Worm (Caenorhabditis elegans) whole organism, late embryonic: ENCODE data around the gene fbxa-36.

Experiments used
- C38D4.7 ChIP-seq: fragments of 200-800 bp; sonication (Bioruptor generic); optimal IDR thresholded peaks from 2 replicates; lab custom pipeline; 2018; ENCODE audit warnings: mild to moderate bottlenecking, missing genetic modification characterization, moderate library complexity, missing compliant biosample characterization
- F13H6.1 ChIP-seq: sonication (generic microtip); optimal IDR thresholded peaks from 2 replicates; lab custom pipeline; 2016; ENCODE audit warnings: missing genetic modification characterization, missing compliant biosample characterization
- T23F11.4 ChIP-seq: fragments of 200-800 bp; sonication (Bioruptor generic); optimal IDR thresholded peaks from 2 replicates; lab custom pipeline; 2018; ENCODE audit warnings: mild to moderate bottlenecking, missing genetic modification characterization, missing compliant biosample characterization
- Y22D7AL.16 ChIP-seq: sonication (generic microtip); optimal IDR thresholded peaks from 2 replicates; lab custom pipeline; 2016; ENCODE audit warnings: missing genetic modification characterization, missing compliant biosample characterization
- ahr-1 ChIP-seq: sonication (generic microtip); optimal IDR thresholded peaks from 2 replicates; lab custom pipeline; 2016; ENCODE audit warnings: missing genetic modification characterization, missing compliant biosample characterization
- ama-1 ChIP-seq: fragments of 150-350 bp; optimal IDR thresholded peaks from 2 replicates; lab custom pipeline; 2014
- ceh-14 ChIP-seq: sonication (generic microtip); optimal IDR thresholded peaks from 2 replicates; lab custom pipeline; 2016; ENCODE audit warnings: missing genotype, missing genetic modification characterization, missing compliant biosample characterization
- ceh-18 ChIP-seq: sonication (generic microtip); optimal IDR thresholded peaks from 2 replicates; lab custom pipeline; 2016; ENCODE audit warnings: missing genetic modification characterization, missing compliant biosample characterization
- ceh-19 ChIP-seq: fragments of 200-800 bp; sonication (Bioruptor generic); optimal IDR thresholded peaks from 2 replicates; lab custom pipeline; 2018; ENCODE audit warnings: mild to moderate bottlenecking, missing genetic modification characterization, missing compliant biosample characterization
- ceh-9 ChIP-seq: sonication (generic microtip); optimal IDR thresholded peaks from 2 replicates; lab custom pipeline; 2016; ENCODE audit warnings: mild to moderate bottlenecking, missing genetic modification characterization, inconsistent platforms, missing compliant biosample characterization
- che-1 ChIP-seq: sonication (generic microtip); optimal IDR thresholded peaks from 2 replicates; lab custom pipeline; 2016; ENCODE audit warnings: mild to moderate bottlenecking, missing genetic modification characterization, missing compliant biosample characterization
- dmd-4 ChIP-seq: sonication (generic microtip); optimal IDR thresholded peaks from 2 replicates; lab custom pipeline; 2016; ENCODE audit warnings: borderline replicate concordance, missing genetic modification characterization, missing compliant biosample characterization
- dve-1 ChIP-seq: sonication (generic microtip); optimal IDR thresholded peaks from 2 replicates; lab custom pipeline; 2017; ENCODE audit warnings: antibody characterized with exemption, mild to moderate bottlenecking, missing genetic modification characterization, missing compliant biosample characterization
- elt-2 ChIP-seq: sonication (generic microtip); optimal IDR thresholded peaks from 2 replicates; lab custom pipeline; 2016; ENCODE audit warnings: missing genetic modification reagents, missing genetic modification characterization, missing compliant biosample characterization
- fax-1 ChIP-seq: sonication (generic microtip); optimal IDR thresholded peaks from 2 replicates; lab custom pipeline; 2016; ENCODE audit warnings: missing genotype, missing genetic modification characterization, missing compliant biosample characterization
- hlh-8 ChIP-seq: sonication (generic microtip); optimal IDR thresholded peaks from 2 replicates; lab custom pipeline; 2016; ENCODE audit warnings: missing genotype, missing genetic modification characterization, missing compliant biosample characterization
- lin-11 ChIP-seq: fragments of 200-800 bp; sonication (Bioruptor generic); optimal IDR thresholded peaks from 2 replicates; lab custom pipeline; 2018; ENCODE audit warnings: mild to moderate bottlenecking, missing genetic modification characterization, missing compliant biosample characterization
- madf-2 ChIP-seq: sonication (generic microtip); optimal IDR thresholded peaks from 2 replicates; lab custom pipeline; 2017; ENCODE audit warnings: missing genetic modification characterization, missing compliant biosample characterization
- nhr-11 ChIP-seq: fragments of 150-350 bp; optimal IDR thresholded peaks from 2 replicates; lab custom pipeline; 2014; ENCODE audit warnings: missing biosample characterization, missing genetic modification characterization
- nhr-232 ChIP-seq: sonication (generic microtip); optimal IDR thresholded peaks from 2 replicates; lab custom pipeline; 2016; ENCODE audit warnings: missing genetic modification characterization, missing compliant biosample characterization
- odd-2 ChIP-seq: sonication (generic microtip); optimal IDR thresholded peaks from 2 replicates; lab custom pipeline; 2017; ENCODE audit warnings: antibody characterized with exemption, mild to moderate bottlenecking, missing genetic modification characterization, missing compliant biosample characterization
- pag-3 ChIP-seq: sonication (generic microtip); optimal IDR thresholded peaks from 2 replicates; lab custom pipeline; 2016; ENCODE audit warnings: missing compliant biosample characterization, missing genetic modification characterization, borderline replicate concordance
- pat-9 ChIP-seq: fragments of 200-800 bp; sonication (Bioruptor generic); optimal IDR thresholded peaks from 2 replicates; lab custom pipeline; 2018; ENCODE audit warnings: mild to moderate bottlenecking, missing genetic modification characterization, moderate library complexity, missing compliant biosample characterization
- pros-1 ChIP-seq: fragments of 150-350 bp; optimal IDR thresholded peaks from 2 replicates; lab custom pipeline; 2014; ENCODE audit warnings: missing biosample characterization, missing genetic modification reagents, missing genetic modification characterization
- ref-2 ChIP-seq: sonication (generic microtip); optimal IDR thresholded peaks from 2 replicates; lab custom pipeline; 2016; ENCODE audit warnings: missing genetic modification characterization, missing compliant biosample characterization
- rnt-1 ChIP-seq: sonication (generic microtip); optimal IDR thresholded peaks from 2 replicates; lab custom pipeline; 2016; ENCODE audit warnings: missing genetic modification characterization, missing compliant biosample characterization
- sox-2 ChIP-seq: fragments of 200-800 bp; sonication (Bioruptor generic); IDR thresholded peaks from 2 replicates; pipeline ENCODE4 v1.3.6; 2022; ENCODE audit warnings: missing genetic modification reagents, missing genetic modification characterization, missing compliant biosample characterization
- sox-4 ChIP-seq: sonication (generic microtip); optimal IDR thresholded peaks from 2 replicates; lab custom pipeline; 2017; ENCODE audit warnings: mild to moderate bottlenecking, missing genetic modification characterization, inconsistent platforms, missing compliant biosample characterization
- tbx-2 ChIP-seq: sonication (generic microtip); optimal IDR thresholded peaks from 2 replicates; lab custom pipeline; 2016; ENCODE audit warnings: missing genetic modification characterization, missing compliant biosample characterization
- ztf-16 ChIP-seq: sonication (generic microtip); optimal IDR thresholded peaks from 2 replicates; lab custom pipeline; 2017; ENCODE audit warnings: missing genetic modification characterization, missing compliant biosample characterization

Gene fbxa-36

DNA sequence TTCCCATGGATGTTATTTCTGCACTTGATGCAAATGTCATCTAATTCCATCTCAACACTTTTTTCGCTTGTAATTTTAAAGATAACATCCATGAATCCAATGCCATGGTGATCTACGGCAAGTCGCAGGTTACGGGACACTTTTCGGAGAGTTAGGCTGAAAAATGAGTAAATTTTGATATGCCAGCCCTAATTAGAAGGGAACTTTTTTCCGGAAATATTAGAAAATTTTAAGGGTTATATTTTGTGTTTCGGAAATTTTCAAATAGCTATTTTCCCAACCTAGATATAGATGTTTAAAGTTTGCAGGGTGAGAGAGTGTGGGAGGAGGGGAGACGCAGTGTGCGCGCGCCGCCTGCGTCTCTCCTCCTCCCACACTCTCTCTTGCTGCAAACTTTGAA lies 14.3 kb upstream of the fbxa-36 start:
- no peak for TF ChIP-seq ref-2 (tag; lab: Kevin White, UChicago)
- no peak for TF ChIP-seq ahr-1
- TF ChIP-seq Y22D7AL.16 (tag; lab: Kevin White, UChicago): no peak
- TF ChIP-seq ceh-18: no peak
- TF ChIP-seq ztf-16: no peak
- TF ChIP-seq fax-1 (tag; lab: Kevin White, UChicago): no peak
- TF ChIP-seq ceh-14 (tag; lab: Kevin White, UChicago): no peak
- TF ChIP-seq tbx-2 (tag; lab: Kevin White, UChicago): no peak
- TF ChIP-seq madf-2 (tag; lab: Kevin White, UChicago): no peak

DNA sequence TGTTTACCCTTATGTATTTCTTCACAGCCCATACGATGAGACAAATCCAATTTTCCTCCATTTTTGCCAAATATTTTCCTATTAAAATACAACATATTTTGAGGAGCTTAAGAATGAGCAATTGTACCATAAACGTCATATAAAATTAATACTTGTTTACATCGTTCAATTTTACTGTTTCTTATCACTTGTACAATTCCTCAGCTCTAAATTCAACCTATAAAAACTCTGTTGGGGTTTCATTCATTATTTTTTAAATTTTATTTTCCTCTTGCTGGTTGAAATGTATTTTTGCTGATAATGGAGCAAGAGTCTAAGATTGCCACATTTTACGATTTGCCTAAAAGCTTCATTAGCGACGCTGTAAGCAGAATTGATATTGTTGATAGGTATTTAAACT lies 10.4 kb upstream of the fbxa-36 start, which contains the start of gene fbxa-75:
TSS of gene fbxa-75 (plus strand) at position 301 of the 400 bp plus-strand sequence.
- no peak for TF ChIP-seq pros-1 (tag; lab: Kevin White, UChicago)
- TF ChIP-seq, all 69 proteins: peak for 0

DNA sequence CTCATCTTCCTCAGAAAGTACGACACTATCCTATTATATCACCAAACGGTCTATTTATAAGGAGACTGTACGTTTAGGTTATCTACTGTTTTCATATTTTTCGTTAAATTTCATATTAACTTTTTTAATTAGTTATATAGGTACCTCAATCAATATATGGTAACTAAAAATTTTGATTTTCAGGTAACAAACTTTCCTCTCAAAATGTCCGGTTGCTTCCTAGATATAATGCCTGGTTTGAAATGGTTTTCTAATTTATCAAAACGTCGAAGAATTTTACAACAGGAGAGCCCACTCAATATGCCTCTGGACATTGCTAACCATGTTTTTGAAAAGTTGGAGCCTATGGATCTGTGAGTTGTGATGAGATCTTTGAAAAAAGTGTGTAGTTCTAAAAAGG lies 4.6 kb upstream of the fbxa-36 start, which contains the start of gene fbxa-28:
TSS of gene fbxa-28 (plus strand) at position 301 of the 400 bp plus-strand sequence.
- TF ChIP-seq nhr-232 (tag; lab: Kevin White, UChicago) (no peak), elt-2 (tag; lab: Kevin White, UChicago) (no peak), T23F11.4 (GFP tag; lab: Kevin White, UChicago) (no peak), F13H6.1 (tag; lab: Kevin White, UChicago) (no peak), ceh-19 (no peak), sox-4 (no peak), rnt-1 (no peak)

DNA sequence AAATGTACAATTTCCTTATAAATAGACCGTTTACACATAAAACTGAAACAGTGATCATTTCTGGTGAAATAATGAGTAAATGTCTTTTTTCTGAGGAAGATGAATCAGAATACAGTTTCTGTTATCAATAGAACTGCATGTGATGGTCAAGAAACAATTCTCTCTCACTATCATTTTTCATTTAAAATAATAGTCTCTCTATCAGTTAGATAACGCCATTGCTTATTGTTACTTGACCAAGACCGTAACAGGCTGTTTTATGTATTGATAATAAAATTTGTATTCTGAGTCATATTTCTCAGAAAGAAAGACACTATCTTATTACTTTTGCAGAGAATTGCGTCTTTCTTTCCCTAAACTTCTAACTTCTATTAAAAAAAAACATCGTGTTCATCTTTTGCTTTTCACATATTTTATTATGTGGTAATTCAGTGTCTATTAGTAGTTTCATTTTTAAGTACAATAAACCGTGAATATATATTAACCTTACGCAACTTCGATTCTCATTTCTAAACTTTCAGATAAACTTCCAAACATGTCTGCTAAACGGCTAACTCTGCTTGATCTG lies 2.2 kb upstream of the fbxa-36 start, which contains the start of gene fbxa-35:
TSS of gene fbxa-35 (plus strand) at position 518 of the 568 bp plus-strand sequence.
- peak; percentile 65 for TF ChIP-seq elt-2 (tag; lab: Kevin White, UChicago)
- TF ChIP-seq ama-1: no peak

DNA sequence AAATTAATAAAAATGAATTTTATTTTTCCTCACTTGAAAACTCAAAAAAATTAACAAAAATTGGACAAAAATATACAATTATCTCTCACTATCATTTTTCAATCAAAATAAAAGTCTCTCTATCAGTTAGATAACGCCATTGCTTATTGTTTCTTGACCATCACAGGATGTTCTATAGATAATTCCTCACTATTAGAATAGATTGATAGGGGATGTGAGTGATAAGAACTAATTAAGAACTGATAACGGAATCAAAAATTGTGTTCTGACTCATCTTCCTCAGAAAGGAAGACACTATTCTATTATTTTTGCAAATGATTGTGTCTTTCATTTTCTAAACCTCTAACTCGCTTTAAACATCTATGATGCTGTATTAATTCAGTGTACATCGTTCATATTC lies 3.9 kb downstream of the fbxa-36 start:
- TF ChIP-seq elt-2 (tag; lab: Kevin White, UChicago) (peak; percentile 96), sox-2 (no peak), C38D4.7 (no peak)

DNA sequence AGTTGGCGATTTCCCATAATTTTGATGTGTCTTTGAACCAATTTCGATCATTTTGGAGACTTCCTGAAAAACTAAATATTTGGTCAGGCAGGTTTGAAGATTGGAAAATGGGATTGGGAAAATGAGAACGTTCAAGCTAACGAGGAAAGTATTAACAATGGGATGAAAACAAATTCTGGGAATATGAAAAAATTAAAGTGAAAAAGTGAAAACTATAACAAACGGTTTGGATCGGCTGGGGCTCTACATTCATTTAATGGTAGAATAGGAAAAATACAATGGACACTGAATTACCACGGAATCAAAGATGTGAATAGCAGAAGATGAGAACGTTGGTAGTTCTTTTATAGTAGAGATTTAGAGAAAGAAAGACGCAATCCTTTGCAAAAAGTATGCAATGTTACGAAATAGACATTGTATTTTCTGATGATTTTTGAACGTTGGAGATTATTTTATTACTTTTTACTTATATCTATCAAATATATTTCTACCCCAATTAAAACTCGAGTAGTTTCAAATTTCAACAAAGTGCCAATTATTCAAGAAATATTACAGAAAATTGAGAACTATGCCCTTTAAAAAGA lies 4.5 kb downstream of the fbxa-36 start, which contains the start of gene fbxa-50:
TSS of gene fbxa-50 (minus strand) at position 51 of the 584 bp plus-strand sequence.
- TF ChIP-seq nhr-11 (tag; lab: Kevin White, UChicago): no peak
- TF ChIP-seq pag-3 (tag; lab: Kevin White, UChicago): no peak
- no peak for TF ChIP-seq ceh-9 (tag; lab: Kevin White, UChicago)
- no peak for TF ChIP-seq ceh-14 (tag; lab: Kevin White, UChicago)
- no peak for TF ChIP-seq dve-1 (tag; lab: Kevin White, UChicago)
- no peak for TF ChIP-seq odd-2 (tag; lab: Kevin White, UChicago)
- no peak for TF ChIP-seq che-1 (tag; lab: Kevin White, UChicago)
- TF ChIP-seq hlh-8 (tag; lab: Kevin White, UChicago): no peak
- no peak for TF ChIP-seq lin-11 (tag; lab: Kevin White, UChicago)
- TF ChIP-seq pat-9: no peak
- no peak for TF ChIP-seq dmd-4 (tag; lab: Kevin White, UChicago)
- TF ChIP-seq, all 69 proteins: peak for 0
